Fruit fly (Drosophila melanogaster): ENCODE data around the gene Oseg5.
A peak's percentile ranks its signal among the peaks of the same experiment; 100 is the strongest.

Gene Oseg5

DNA sequence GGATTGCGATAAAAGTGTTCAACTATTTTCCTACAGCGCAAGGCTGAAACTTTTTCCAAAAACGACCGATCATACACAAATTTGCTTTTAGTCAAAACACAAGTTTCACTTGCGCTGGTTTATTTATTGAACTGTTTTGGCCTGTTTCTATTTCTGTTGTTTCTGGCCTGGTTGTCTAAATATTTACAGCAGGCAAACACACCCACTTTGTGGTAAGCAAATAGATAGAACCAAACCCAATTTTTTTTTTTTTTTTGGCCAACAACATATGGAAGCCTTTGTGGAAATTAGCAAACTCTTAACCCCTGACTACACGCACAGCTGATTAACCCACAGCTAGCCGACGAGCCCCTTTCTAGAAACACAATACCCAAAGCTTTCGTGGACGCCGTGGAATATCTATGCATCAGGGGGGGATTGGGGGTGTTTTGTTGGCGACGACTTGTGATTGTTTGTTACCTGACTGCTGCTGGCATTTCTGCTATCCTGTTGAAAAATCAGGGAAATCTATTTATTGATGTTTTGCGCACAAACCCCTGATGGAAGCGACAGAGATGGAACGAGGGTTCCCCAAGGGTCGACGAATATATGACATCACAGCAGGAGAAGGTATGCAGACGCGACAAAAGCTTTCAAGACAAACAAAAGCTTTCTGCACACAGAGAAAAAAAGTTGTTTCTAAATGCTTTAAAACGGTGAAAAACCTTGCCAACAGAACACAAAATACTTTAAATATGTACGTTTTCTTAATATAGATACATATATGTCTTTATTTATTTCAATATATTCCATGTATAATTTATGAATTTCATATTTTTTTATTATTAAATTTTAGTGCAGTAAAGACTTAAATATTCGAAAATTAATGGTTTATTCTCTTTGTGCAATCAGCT, 27.8 kb downstream of the Oseg5 start (continued):
- no peak for TF ChIP-seq CG6854 (GFP tag; optimal IDR thresholded peaks at IDR 0.05)
- no peak for TF ChIP-seq spab (GFP tag; optimal IDR thresholded peaks at IDR 0.05)
- no peak for TF ChIP-seq Gug (GFP tag; IDR thresholded peaks at IDR 0.05)
- TF ChIP-seq svp (GFP tag), result peak; percentile 62
- TF ChIP-seq CG6276 (GFP tag; optimal IDR thresholded peaks at IDR 0.05), result no peak
- peak; percentile 3 for TF ChIP-seq CG9139 (GFP tag; optimal IDR thresholded peaks at IDR 0.05)
- TF ChIP-seq CG10669 (GFP tag; optimal IDR thresholded peaks at IDR 0.05), result no peak
- TF ChIP-seq Sox14 (GFP tag; optimal IDR thresholded peaks at IDR 0.05), result no peak
- TF ChIP-seq CG10631 (GFP tag; optimal IDR thresholded peaks at IDR 0.05), result peak; percentile 15
- TF ChIP-seq CG11762 (GFP tag; optimal IDR thresholded peaks at IDR 0.05; ENCODE audit: insufficient read depth), result peak; percentile 12

DNA sequence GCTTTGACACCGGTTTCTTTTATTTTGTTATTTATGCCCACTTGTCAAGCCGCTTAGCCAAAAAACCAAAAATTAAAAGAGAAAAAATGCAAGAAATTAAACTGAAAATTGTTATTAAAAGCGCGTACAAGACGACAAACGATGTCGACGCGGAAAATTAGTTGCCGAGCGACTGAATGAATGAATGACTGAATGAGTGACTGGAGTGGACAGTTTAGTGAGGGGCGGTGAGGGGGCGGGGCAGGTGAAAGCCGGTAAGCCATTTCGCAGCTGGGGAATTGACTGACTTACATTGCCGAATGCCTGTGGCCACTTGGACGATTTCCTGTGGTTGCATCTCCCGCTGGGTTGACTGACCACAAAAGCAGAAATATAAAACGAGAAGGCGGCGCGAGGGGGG, 29.0 kb downstream of the Oseg5 start:
- TF ChIP-seq CG8632 (GFP tag; optimal IDR thresholded peaks at IDR 0.05), result no peak
- TF ChIP-seq topi (GFP tag; optimal IDR thresholded peaks at IDR 0.05), result no peak
- no peak for TF ChIP-seq Met (GFP tag; optimal IDR thresholded peaks at IDR 0.05)
- TF ChIP-seq CG32006 (GFP tag; optimal IDR thresholded peaks at IDR 0.05), result no peak
- no peak for TF ChIP-seq svp (GFP tag)
- TF ChIP-seq achi (GFP tag; optimal IDR thresholded peaks at IDR 0.05), result no peak
- no peak for TF ChIP-seq Hr38 (GFP tag; optimal IDR thresholded peaks at IDR 0.05)
- TF ChIP-seq CG6276 (GFP tag; optimal IDR thresholded peaks at IDR 0.05), result no peak
- TF ChIP-seq Sox14 (GFP tag; optimal IDR thresholded peaks at IDR 0.05), result no peak
- no peak for TF ChIP-seq CG10669 (GFP tag; optimal IDR thresholded peaks at IDR 0.05)
- no peak for TF ChIP-seq CG7368 (GFP tag; optimal IDR thresholded peaks at IDR 0.05)
- TF ChIP-seq ss (GFP tag; optimal IDR thresholded peaks at IDR 0.05), result no peak
- no peak for TF ChIP-seq eg (GFP tag; IDR thresholded peaks at IDR 0.05)
- no peak for TF ChIP-seq CG8119 (GFP tag; IDR thresholded peaks at IDR 0.05)
- TF ChIP-seq CG6792 (GFP tag; optimal IDR thresholded peaks at IDR 0.05), result no peak
- TF ChIP-seq dac (GFP tag; optimal IDR thresholded peaks at IDR 0.05), result no peak
- TF ChIP-seq acj6 (GFP tag; optimal IDR thresholded peaks at IDR 0.05), result no peak
- TF ChIP-seq spab (GFP tag; optimal IDR thresholded peaks at IDR 0.05), result no peak

dm6 chr2L:20805624-20806339, 29.9 kb downstream of the Oseg5 start:
- peak; percentile 40 for TF ChIP-seq dac (GFP tag; optimal IDR thresholded peaks at IDR 0.05)
- TF ChIP-seq Hr39 (GFP tag; optimal IDR thresholded peaks at IDR 0.05), result peak; percentile 55
- peak; percentile 72 for TF ChIP-seq Met (GFP tag; optimal IDR thresholded peaks at IDR 0.05)
- peak; percentile 44 for TF ChIP-seq CG3032 (tag; optimal IDR thresholded peaks at IDR 0.05)
- peak; percentile 49 for TF ChIP-seq Lpt (GFP tag; optimal IDR thresholded peaks at IDR 0.05)
- TF ChIP-seq Blimp-1 (GFP tag; optimal IDR thresholded peaks at IDR 0.05), result peak; percentile 34
- peak; percentile 65 for TF ChIP-seq Sox14 (GFP tag; optimal IDR thresholded peaks at IDR 0.05)
- peak; percentile 16 for TF ChIP-seq fd59A (GFP tag; optimal IDR thresholded peaks at IDR 0.05)
- TF ChIP-seq Eip78C (GFP tag), result peak; percentile 88
- TF ChIP-seq svp (GFP tag), result peak; percentile 91
- peak; percentile 71 for TF ChIP-seq achi (GFP tag; optimal IDR thresholded peaks at IDR 0.05)
- TF ChIP-seq CG32006 (GFP tag; optimal IDR thresholded peaks at IDR 0.05), result peak; percentile 78
- peak; percentile 80 for TF ChIP-seq eg (GFP tag; IDR thresholded peaks at IDR 0.05)
- TF ChIP-seq fkh (GFP tag; optimal IDR thresholded peaks at IDR 0.05), result peak; percentile 60
- peak; percentile 4 for TF ChIP-seq CG11762 (GFP tag; optimal IDR thresholded peaks at IDR 0.05; ENCODE audit: insufficient read depth)
- peak; percentile 72 for TF ChIP-seq Hr4 (GFP tag; optimal IDR thresholded peaks at IDR 0.05)
- peak; percentile 68 for TF ChIP-seq lz (GFP tag; optimal IDR thresholded peaks at IDR 0.05)
- TF ChIP-seq CG6163 (GFP tag; IDR thresholded peaks at IDR 0.05), result peak; percentile 76
- peak; percentile 63 for TF ChIP-seq CG8319 (GFP tag; optimal IDR thresholded peaks at IDR 0.05)
- no peak for TF ChIP-seq Hr38 (GFP tag; optimal IDR thresholded peaks at IDR 0.05)
- TF ChIP-seq vri (GFP tag; optimal IDR thresholded peaks at IDR 0.05), result peak; percentile 82
- peak; percentile 51 for TF ChIP-seq dsx (GFP tag; optimal IDR thresholded peaks at IDR 0.05; ENCODE audit: poor library complexity, severe bottlenecking)
- TF ChIP-seq CG10631 (GFP tag; optimal IDR thresholded peaks at IDR 0.05), result peak; percentile 69
- peak; percentile 67 for TF ChIP-seq CG6792 (GFP tag; optimal IDR thresholded peaks at IDR 0.05)
- peak; percentile 26 for TF ChIP-seq spab (GFP tag; optimal IDR thresholded peaks at IDR 0.05)
- peak; percentile 49 for TF ChIP-seq Ets96B (tag; optimal IDR thresholded peaks at IDR 0.05)
- TF ChIP-seq CG4318 (GFP tag; optimal IDR thresholded peaks at IDR 0.05), result peak; percentile 38
- no peak for TF ChIP-seq fd85E (GFP tag; optimal IDR thresholded peaks at IDR 0.05)
- TF ChIP-seq pdm3 (GFP tag; optimal IDR thresholded peaks at IDR 0.05), result peak; percentile 68
- TF ChIP-seq CG15336 (GFP tag; IDR thresholded peaks at IDR 0.05), result peak; percentile 84
- TF ChIP-seq CG8632 (GFP tag; optimal IDR thresholded peaks at IDR 0.05), result peak; percentile 49
- peak; percentile 78 for TF ChIP-seq acj6 (GFP tag; optimal IDR thresholded peaks at IDR 0.05)
- peak; percentile 73 for TF ChIP-seq OdsH (GFP tag; optimal IDR thresholded peaks at IDR 0.05)
- TF ChIP-seq CG8119 (GFP tag; IDR thresholded peaks at IDR 0.05), result peak; percentile 76

Measured in whole organism, prepupa.